Fruit fly (Drosophila melanogaster) whole organism, embryonic: ENCODE measurements around the gene AstC.

ENCODE experiments used
- Adf1 ChIP-seq: fragments of 200-800 bp; sonication (Bioruptor generic); IDR thresholded peaks from 2 replicates; pipeline ENCODE4 v1.3.6; 2022; ENCODE audit warnings: missing biosample characterization, missing genetic modification characterization
- B-H2 ChIP-seq: fragments of 200-800 bp; sonication (Bioruptor generic); optimal IDR thresholded peaks from 2 replicates; lab custom pipeline; 2018; ENCODE audit warnings: missing biosample characterization, mild to moderate bottlenecking, missing genetic modification characterization
- BtbVII ChIP-seq: fragments of 200-800 bp; sonication (Bioruptor generic); optimal IDR thresholded peaks from 3 replicates; lab custom pipeline; 2017; ENCODE audit warnings: missing biosample characterization, mild to moderate bottlenecking, missing genetic modification characterization
- CG12236 ChIP-seq: fragments of 200-800 bp; sonication (Bioruptor generic); optimal IDR thresholded peaks from 2 replicates; lab custom pipeline; 2016; ENCODE audit warnings: missing biosample characterization, missing genetic modification characterization
- CG15073 ChIP-seq: fragments of 200-800 bp; sonication (Bioruptor generic); optimal IDR thresholded peaks from 2 replicates; lab custom pipeline; 2016; ENCODE audit warnings: missing biosample characterization, missing genetic modification characterization
- CG17802 ChIP-seq: fragments of 200-800 bp; sonication (Bioruptor generic); optimal IDR thresholded peaks from 2 replicates; lab custom pipeline; 2018; ENCODE audit warnings: missing biosample characterization, mild to moderate bottlenecking, missing genetic modification characterization, moderate library complexity
- CG17912 ChIP-seq: fragments of 200-800 bp; sonication (Bioruptor generic); optimal IDR thresholded peaks from 2 replicates; lab custom pipeline; 2018; ENCODE audit warnings: missing biosample characterization, mild to moderate bottlenecking, missing genetic modification characterization
- CG1832 ChIP-seq: fragments of 200-800 bp; sonication (Bioruptor generic); optimal IDR thresholded peaks from 2 replicates; lab custom pipeline; 2017; ENCODE audit warnings: missing biosample characterization, mild to moderate bottlenecking, missing genetic modification characterization, inconsistent platforms
- CG2120 ChIP-seq: fragments of 200-800 bp; sonication (Bioruptor generic); optimal IDR thresholded peaks from 3 replicates; lab custom pipeline; 2016; ENCODE audit warnings: missing biosample characterization, missing genetic modification characterization
- CG3407 ChIP-seq: fragments of 200-800 bp; sonication (Bioruptor generic); optimal IDR thresholded peaks from 2 replicates; lab custom pipeline; 2018; ENCODE audit warnings: missing biosample characterization, mild to moderate bottlenecking, missing genetic modification characterization
- CG4617 ChIP-seq: fragments of 200-800 bp; sonication (Bioruptor generic); optimal IDR thresholded peaks from 3 replicates; lab custom pipeline; 2016; ENCODE audit warnings: missing biosample characterization, missing genetic modification characterization, borderline replicate concordance
- CG6272 ChIP-seq: fragments of 200-800 bp; sonication (Bioruptor generic); IDR thresholded peaks from 2 replicates; pipeline ENCODE4 v1.3.6; 2022; ENCODE audit warnings: missing biosample characterization, missing genetic modification characterization
- CG7963 ChIP-seq: fragments of 200-800 bp; sonication (Bioruptor generic); IDR thresholded peaks from 3 replicates; pipeline ENCODE4 v1.3.6; 2022; ENCODE audit warnings: missing biosample characterization, missing genetic modification characterization; ENCODE audit not compliant: partially characterized antibody
- CG8478 ChIP-seq: fragments of >200 bp; optimal IDR thresholded peaks from 2 replicates; lab custom pipeline; 2018
- CG9817 ChIP-seq: fragments of 200-800 bp; sonication (Bioruptor generic); optimal IDR thresholded peaks from 2 replicates; lab custom pipeline; 2018; ENCODE audit warnings: missing biosample characterization, mild to moderate bottlenecking, missing genetic modification characterization, moderate library complexity
- CG9932 ChIP-seq: fragments of 200-800 bp; sonication (Bioruptor generic); IDR thresholded peaks from 2 replicates; pipeline ENCODE4 v1.3.6; 2022; ENCODE audit warnings: missing biosample characterization, missing genetic modification characterization
- Dref ChIP-seq: fragments of 200-800 bp; sonication (Bioruptor generic); IDR thresholded peaks from 2 replicates; pipeline ENCODE4 v1.3.6; 2022; ENCODE audit warnings: missing biosample characterization, missing genetic modification characterization
- ERR ChIP-seq: fragments of 200-800 bp; sonication (Bioruptor generic); optimal IDR thresholded peaks from 2 replicates; lab custom pipeline; 2016; ENCODE audit warnings: missing biosample characterization, missing genetic modification characterization
- Elba2 ChIP-seq: fragments of 200-800 bp; sonication (Bioruptor generic); optimal IDR thresholded peaks from 3 replicates; lab custom pipeline; 2016; ENCODE audit warnings: missing biosample characterization, missing genetic modification characterization
- Ets65A ChIP-seq: fragments of 200-800 bp; sonication (Bioruptor generic); peaks from one replicate; lab custom pipeline; 2016; ENCODE audit warnings: missing biosample characterization, missing genetic modification characterization
- Ets97D ChIP-seq: fragments of 200-800 bp; sonication (Bioruptor generic); optimal IDR thresholded peaks from 3 replicates; lab custom pipeline; 2016; ENCODE audit warnings: missing biosample characterization, missing genetic modification characterization
- HLHmδ ChIP-seq: fragments of 200-800 bp; sonication (Bioruptor generic); optimal IDR thresholded peaks from 2 replicates; lab custom pipeline; 2018; ENCODE audit warnings: missing biosample characterization, mild to moderate bottlenecking, missing genetic modification characterization, moderate library complexity
- Hsf ChIP-seq: fragments of 200-800 bp; sonication (Bioruptor generic); optimal IDR thresholded peaks from 3 replicates; lab custom pipeline; 2016; ENCODE audit warnings: missing biosample characterization, missing genetic modification characterization
- NC2β ChIP-seq: fragments of 200-800 bp; sonication (Bioruptor generic); optimal IDR thresholded peaks from 2 replicates; lab custom pipeline; 2016; ENCODE audit warnings: missing biosample characterization, missing genetic modification characterization
- Nf-YA ChIP-seq: fragments of 200-800 bp; sonication (Bioruptor generic); IDR thresholded peaks from 2 replicates; pipeline ENCODE4 v1.3.6; 2022; ENCODE audit warnings: missing biosample characterization, missing genetic modification characterization
- Optix ChIP-seq: fragments of 200-800 bp; sonication (Bioruptor generic); IDR thresholded peaks from 3 replicates; pipeline ENCODE4 v1.3.6; 2022; ENCODE audit warnings: missing biosample characterization, missing genetic modification characterization
- Ptx1 ChIP-seq: fragments of 200-800 bp; sonication (Bioruptor generic); IDR thresholded peaks from 2 replicates; pipeline ENCODE4 v1.3.6; 2022; ENCODE audit warnings: missing biosample characterization, missing genetic modification characterization
- Sin3A ChIP-seq: fragments of >200 bp; optimal IDR thresholded peaks from 2 replicates; lab custom pipeline; 2018
- Sry-β ChIP-seq: fragments of 200-800 bp; sonication (Bioruptor generic); optimal IDR thresholded peaks from 2 replicates; lab custom pipeline; 2018; ENCODE audit warnings: missing biosample characterization, mild to moderate bottlenecking, missing genetic modification characterization, moderate library complexity
- aop ChIP-seq: fragments of 200-800 bp; sonication (Bioruptor generic); IDR thresholded peaks from 2 replicates; pipeline ENCODE4 v1.3.6; 2022; ENCODE audit warnings: missing biosample characterization, missing genetic modification characterization
- ci ChIP-seq: fragments of 200-800 bp; sonication (Bioruptor generic); IDR thresholded peaks from 3 replicates; pipeline ENCODE4 v1.3.6; 2022; ENCODE audit warnings: missing biosample characterization, missing genetic modification characterization
- cwo ChIP-seq: fragments of 200-800 bp; sonication (Bioruptor generic); optimal IDR thresholded peaks from 3 replicates; lab custom pipeline; 2017; ENCODE audit warnings: missing biosample characterization, missing genetic modification characterization, mild to moderate bottlenecking, moderate library complexity, missing genetic modification reagents
- dpn ChIP-seq, 2 experiments: fragments of 200-800 bp; sonication (Bioruptor generic); optimal IDR thresholded peaks; 3 replicates each; lab custom pipeline; 2016; ENCODE audit warnings: missing biosample characterization in 2 of 2, missing genetic modification characterization in 2 of 2
- ftz-f1 ChIP-seq: fragments of 200-800 bp; sonication (Bioruptor generic); optimal IDR thresholded peaks from 2 replicates; lab custom pipeline; 2016; ENCODE audit warnings: missing biosample characterization, missing genetic modification characterization
- gem ChIP-seq: fragments of 200-800 bp; sonication (Bioruptor generic); optimal IDR thresholded peaks from 2 replicates; lab custom pipeline; 2019; ENCODE audit warnings: missing biosample characterization, mild to moderate bottlenecking, missing genetic modification characterization, moderate library complexity
- hb ChIP-seq: fragments of 200-800 bp; sonication (Bioruptor generic); IDR thresholded peaks from 3 replicates; pipeline ENCODE4 v1.3.6; 2022; ENCODE audit warnings: missing biosample characterization, missing genetic modification characterization; ENCODE audit not compliant: partially characterized antibody
- hkb ChIP-seq, 2 experiments: fragments of 200-800 bp in 1 of 2; fragments of >200 bp in 1 of 2; sonication (Bioruptor generic) in 1 of 2; IDR thresholded peaks in 1 of 2; optimal IDR thresholded peaks in 1 of 2; 2 replicates each; pipeline versions ENCODE4 v1.3.6 to Lab custom; 2017 to 2022; ENCODE audit warnings: missing biosample characterization in 1 of 2, missing genetic modification characterization in 1 of 2
- ken ChIP-seq: fragments of 200-800 bp; sonication (Bioruptor generic); IDR thresholded peaks from 3 replicates; pipeline ENCODE4 v1.3.6; 2022; ENCODE audit warnings: missing biosample characterization, missing genetic modification characterization
- lbe ChIP-seq: fragments of 200-800 bp; sonication (Bioruptor generic); optimal IDR thresholded peaks from 2 replicates; lab custom pipeline; 2016; ENCODE audit warnings: missing biosample characterization, mild to moderate bottlenecking, missing genetic modification characterization
- odd ChIP-seq: fragments of 200-800 bp; sonication (Bioruptor generic); optimal IDR thresholded peaks from 2 replicates; lab custom pipeline; 2017; ENCODE audit warnings: missing biosample characterization, mild to moderate bottlenecking, missing genetic modification characterization
- pfk ChIP-seq: fragments of 200-800 bp; sonication (Bioruptor generic); optimal IDR thresholded peaks from 2 replicates; lab custom pipeline; 2018; ENCODE audit warnings: missing biosample characterization, mild to moderate bottlenecking, missing genetic modification characterization, moderate library complexity
- pita ChIP-seq: fragments of 200-800 bp; sonication (Bioruptor generic); optimal IDR thresholded peaks from 2 replicates; lab custom pipeline; 2017; ENCODE audit warnings: missing biosample characterization, mild to moderate bottlenecking, missing genetic modification characterization
- pnt ChIP-seq: fragments of 200-800 bp; sonication (Bioruptor generic); optimal IDR thresholded peaks from 3 replicates; lab custom pipeline; 2016; ENCODE audit warnings: missing biosample characterization, missing genetic modification characterization
- prd ChIP-seq, 3 experiments: fragments of >200 bp in 2 of 3; fragments of 200-800 bp in 1 of 3; sonication (Bioruptor generic) in 1 of 3; optimal IDR thresholded peaks in 2 of 3; IDR thresholded peaks in 1 of 3; 2 replicates in 2 of 3; 3 replicates in 1 of 3; pipeline versions ENCODE4 v1.3.6 to Lab custom; 2017 to 2022; ENCODE audit warnings: missing biosample characterization in 1 of 3, missing genetic modification characterization in 1 of 3
- psq ChIP-seq: fragments of 200-800 bp; sonication (Bioruptor generic); optimal IDR thresholded peaks from 2 replicates; lab custom pipeline; 2017; ENCODE audit warnings: missing biosample characterization, missing genetic modification characterization
- slou ChIP-seq: fragments of 200-800 bp; sonication (Bioruptor generic); optimal IDR thresholded peaks from 3 replicates; lab custom pipeline; 2016; ENCODE audit warnings: missing biosample characterization, missing genetic modification characterization
- sr ChIP-seq: fragments of 200-800 bp; sonication (Bioruptor generic); IDR thresholded peaks from 3 replicates; pipeline ENCODE4 v1.3.6; 2022; ENCODE audit warnings: missing biosample characterization, missing genetic modification characterization
- trem ChIP-seq: fragments of 200-800 bp; optimal IDR thresholded peaks from 3 replicates; lab custom pipeline; 2019; ENCODE audit warnings: missing biosample characterization, mild to moderate bottlenecking, missing genetic modification characterization, moderate library complexity
- tup ChIP-seq: fragments of 200-800 bp; sonication (Bioruptor generic); optimal IDR thresholded peaks from 2 replicates; lab custom pipeline; 2016; ENCODE audit warnings: missing biosample characterization, mild to moderate bottlenecking, missing genetic modification characterization, moderate library complexity
- tx ChIP-seq: fragments of 200-800 bp; sonication (Bioruptor generic); optimal IDR thresholded peaks from 2 replicates; lab custom pipeline; 2016; ENCODE audit warnings: missing biosample characterization, missing genetic modification characterization
- yki ChIP-seq: fragments of >200 bp; optimal IDR thresholded peaks from 3 replicates; lab custom pipeline; 2018

AstC gene

DNA sequence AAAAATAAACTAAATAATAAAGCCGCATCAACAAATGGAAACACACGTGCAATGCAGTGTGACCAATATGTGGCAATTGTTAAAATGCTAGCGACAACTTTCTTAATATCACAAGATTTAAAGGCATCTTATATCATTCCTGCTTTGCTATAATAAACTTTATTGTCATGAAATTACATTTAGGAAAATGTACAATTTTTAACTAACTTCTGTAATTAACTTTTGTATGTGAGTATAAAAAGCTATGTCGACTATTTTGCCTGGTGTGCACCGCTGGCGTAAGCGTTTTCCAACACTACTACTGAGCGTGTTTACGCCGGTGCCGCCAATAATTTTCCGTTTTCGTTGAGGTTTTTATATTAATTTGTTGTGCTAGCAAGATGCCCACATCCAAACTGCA, 42.3 kb upstream of the AstC start, which contains the start of the genes Csl4 and Nup160 (continued):
- TF ChIP-seq yki (no peak), hkb (optimal IDR thresholded peaks at IDR 0.05; lab: Kevin White, UChicago) (no peak), hkb (GFP tag; IDR thresholded peaks at IDR 0.05; lab: Robert Waterston, UW) (peak; percentile 85), BtbVII (GFP tag; lab: Kevin White, UChicago) (no peak), ERR (GFP tag; lab: Kevin White, UChicago) (peak; percentile 60), ftz-f1 (GFP tag; lab: Kevin White, UChicago) (peak; percentile 46), trem (tag; lab: Kevin White, UChicago) (peak; percentile 83), pnt (GFP tag; lab: Kevin White, UChicago) (peak; percentile 80), odd (no peak), Dref (GFP tag; lab: Robert Waterston, UW) (peak; percentile 29; the same call in 1 of the 2 replicates), CG9817 (peak; percentile 76), gem (tag; lab: Kevin White, UChicago) (no peak), tup (peak; percentile 68), lbe (GFP tag; lab: Kevin White, UChicago) (peak; percentile 72), hb (GFP tag; lab: Robert Waterston, UW) (no peak), pfk (GFP tag; lab: Kevin White, UChicago) (no peak), slou (GFP tag; lab: Kevin White, UChicago) (peak; percentile 78), CG4617 (peak; percentile 83), Sin3A (lab: Kevin White, UChicago) (peak; percentile 52), CG7963 (GFP tag; lab: Robert Waterston, UW) (no peak), Nf-YA (GFP tag; lab: Robert Waterston, UW) (peak; percentile 54; the same call in 1 of the 2 replicates), dpn (GFP tag; optimal IDR thresholded peaks at IDR 0.05; lab: Kevin White, UChicago) (peak; percentile 87 to 88), CG6272 (peak; percentile 61; the same call in 1 of the 2 replicates), Ptx1 (GFP tag; lab: Robert Waterston, UW) (peak; percentile 74), Ets97D (GFP tag; lab: Kevin White, UChicago) (peak; percentile 81), Elba2 (peak; percentile 55), tx (GFP tag; lab: Kevin White, UChicago) (peak; percentile 83), Adf1 (GFP tag; lab: Robert Waterston, UW) (peak; percentile 34), ken (GFP tag; lab: Robert Waterston, UW) (peak; percentile 85), Hsf (GFP tag; lab: Kevin White, UChicago) (peak; percentile 83), CG15073 (no peak), psq (peak; percentile 26), sr (no peak), HLHmδ (GFP tag; lab: Kevin White, UChicago) (no peak), CG2120 (GFP tag; lab: Kevin White, UChicago) (peak; percentile 93), B-H2 (peak; percentile 76), cwo (GFP tag; lab: Kevin White, UChicago) (peak; percentile 41), Ets65A (GFP tag; lab: Kevin White, UChicago) (peak; percentile 97), Optix (GFP tag; lab: Robert Waterston, UW) (0 out of 3 replicates have a peak, but pooled peaks have one; percentile 37), NC2β (peak; percentile 76), CG17802 (tag; lab: Kevin White, UChicago) (peak; percentile 2), CG17912 (GFP tag; lab: Kevin White, UChicago) (no peak), aop (no peak), CG1832 (GFP tag; lab: Kevin White, UChicago) (no peak), Sry-β (GFP tag; lab: Kevin White, UChicago) (peak; percentile 38), prd (optimal IDR thresholded peaks at IDR 0.05; lab: Kevin White, UChicago) (no peak), prd (GFP tag; IDR thresholded peaks at IDR 0.05; lab: Robert Waterston, UW) (peak; percentile 86), CG3407 (GFP tag; lab: Kevin White, UChicago) (no peak), CG9932 (GFP tag; lab: Robert Waterston, UW) (peak; percentile 83), CG12236 (GFP tag; lab: Kevin White, UChicago) (peak; percentile 69), ci (peak; percentile 81), pita (GFP tag; lab: Kevin White, UChicago) (no peak), CG8478 (lab: Kevin White, UChicago) (no peak)
